Fruit fly (Drosophila melanogaster) Kc167 (cell line): Measurements from ENCODE around the gene Caf1-55.

Experiments used
- Sin3A ChIP-seq: fragments of >200 bp; optimal IDR thresholded peaks from 2 replicates; lab custom pipeline; 2018; ENCODE audit warnings: missing external identifiers
- h ChIP-seq: fragments of >200 bp; optimal IDR thresholded peaks from 3 replicates; lab custom pipeline; 2018; ENCODE audit warnings: missing external identifiers
- insv ChIP-seq: fragments of >200 bp; optimal IDR thresholded peaks from 3 replicates; lab custom pipeline; 2018; ENCODE audit warnings: missing external identifiers
- psq ChIP-seq: fragments of >200 bp; optimal IDR thresholded peaks from 2 replicates; lab custom pipeline; 2017; ENCODE audit warnings: missing external identifiers

DNA sequence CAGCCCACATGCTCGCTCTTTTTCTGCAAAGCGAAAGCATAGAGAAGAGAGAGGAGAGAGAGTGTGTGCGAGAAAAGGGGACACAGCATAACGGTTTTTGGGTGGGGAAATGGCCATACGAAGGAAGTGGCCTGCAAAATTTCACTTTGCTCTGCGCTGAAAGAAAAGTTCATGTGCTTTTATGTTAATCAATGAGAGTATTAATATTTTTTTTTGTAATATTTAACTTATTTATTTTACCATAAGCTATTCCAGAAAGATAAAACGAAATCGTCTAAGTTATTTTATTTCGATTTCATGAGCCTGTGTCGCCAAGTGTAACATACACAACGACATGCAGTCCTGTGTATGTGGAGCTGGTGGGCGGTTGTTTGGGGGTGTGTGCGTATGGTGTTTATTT is 25.1 kb downstream of the Caf1-55 start:
- TF ChIP-seq psq (lab: Kevin White, UChicago) (no peak), insv (no peak), Sin3A (lab: Kevin White, UChicago) (no peak), h (lab: Kevin White, UChicago) (no peak)
